Fruit fly (Drosophila melanogaster) whole organism, wandering third instar larva: Measurements from ENCODE around the gene UbcE2H.

Experiments used
- Hnf4 ChIP-seq: fragments of 200-800 bp; sonication (Bioruptor generic); optimal IDR thresholded peaks from 2 replicates; lab custom pipeline; 2016; ENCODE audit warnings: missing biosample characterization, mild to moderate bottlenecking, missing genetic modification characterization
- h ChIP-seq: fragments of 200-800 bp; sonication (Bioruptor generic); optimal IDR thresholded peaks from 3 replicates; lab custom pipeline; 2016; ENCODE audit warnings: missing biosample characterization, mild to moderate bottlenecking, missing genetic modification characterization
- sage ChIP-seq: fragments of 200-800 bp; sonication (Bioruptor generic); optimal IDR thresholded peaks from 2 replicates; lab custom pipeline; 2016; ENCODE audit warnings: missing biosample characterization, mild to moderate bottlenecking, missing genetic modification characterization
- tai ChIP-seq: sonication (Bioruptor generic); optimal IDR thresholded peaks from 2 replicates; lab custom pipeline; 2016; ENCODE audit warnings: missing biosample characterization, missing genetic modification characterization
- woc ChIP-seq: sonication (Bioruptor generic); optimal IDR thresholded peaks from 2 replicates; lab custom pipeline; 2016; ENCODE audit warnings: missing biosample characterization, mild to moderate bottlenecking, missing genetic modification characterization

DNA sequence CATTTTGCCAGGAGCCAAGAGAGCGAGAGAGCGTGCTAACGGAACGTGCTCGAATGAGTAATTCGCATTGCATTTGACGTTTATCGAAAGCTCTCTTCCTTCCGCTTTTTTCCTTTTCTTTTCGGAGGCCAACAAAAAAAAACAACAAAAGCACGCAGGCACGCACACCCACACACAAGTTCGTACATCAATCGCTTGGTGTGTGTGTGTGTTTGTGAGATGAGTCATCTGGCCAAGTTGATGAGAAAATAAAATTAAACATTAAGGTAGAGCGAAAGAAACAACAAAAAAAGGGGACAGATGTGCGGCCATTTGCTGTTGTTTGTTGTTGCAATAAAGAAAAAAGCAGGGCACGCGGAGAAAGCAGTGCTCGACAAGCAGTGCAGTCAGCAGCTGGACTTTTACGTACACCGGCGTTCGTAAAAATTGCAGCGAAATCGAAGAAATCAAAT lies 30.6 kb downstream of the UbcE2H start:
- TF ChIP-seq h (GFP tag; lab: Kevin White, UChicago) (no peak), Hnf4 (GFP tag; lab: Kevin White, UChicago) (no peak), sage (GFP tag; lab: Kevin White, UChicago) (peak; percentile 71), woc (GFP tag; lab: Kevin White, UChicago) (no peak), tai (GFP tag; lab: Kevin White, UChicago) (no peak)
